Worm (Caenorhabditis elegans): ENCODE results near the gene skat-1.

ce11 chrIII:9034133-9034532, 37.5 kb upstream of the skat-1 start:
- no peak for TF ChIP-seq crh-2 (tag; optimal IDR thresholded peaks at IDR 0.05)
- no peak for TF ChIP-seq aly-2 (tag; optimal IDR thresholded peaks at IDR 0.05)
- TF ChIP-seq nhr-25 (tag; optimal IDR thresholded peaks at IDR 0.05): no peak
- no peak for TF ChIP-seq ama-1 (optimal IDR thresholded peaks at IDR 0.05)
